Worm (Caenorhabditis elegans) whole organism, young adult: ENCODE results near the gene C18E9.8.

ENCODE experiments used
- B0261.1 ChIP-seq: sonication (generic microtip); optimal IDR thresholded peaks from 2 replicates; lab custom pipeline; 2016; ENCODE audit warnings: mild to moderate bottlenecking, missing genetic modification characterization, moderate library complexity, missing compliant biosample characterization
- B0336.3 ChIP-seq: fragments of 200-800 bp; sonication (Bioruptor generic); IDR thresholded peaks from 2 replicates; pipeline ENCODE4 v1.3.6; 2022; ENCODE audit warnings: missing genetic modification characterization, missing compliant biosample characterization
- F39B2.1 ChIP-seq: fragments of 200-800 bp; sonication (Bioruptor generic); IDR thresholded peaks from 2 replicates; pipeline ENCODE4 v1.3.6; 2022; ENCODE audit warnings: missing genetic modification reagents, missing genetic modification characterization, missing compliant biosample characterization
- K12H6.12 ChIP-seq: fragments of 200-800 bp; sonication (Bioruptor generic); optimal IDR thresholded peaks from 2 replicates; lab custom pipeline; 2018; ENCODE audit warnings: mild to moderate bottlenecking, missing genetic modification characterization, missing compliant biosample characterization
- Y53F4B.3 ChIP-seq: fragments of 200-800 bp; sonication (Bioruptor generic); IDR thresholded peaks from 2 replicates; pipeline ENCODE4 v1.3.6; 2022; ENCODE audit warnings: missing genetic modification reagents, missing genetic modification characterization, missing compliant biosample characterization
- Y95B8A.8 ChIP-seq: fragments of 200-800 bp; sonication (Bioruptor generic); IDR thresholded peaks from 2 replicates; pipeline ENCODE4 v1.3.6; 2022; ENCODE audit warnings: missing genetic modification reagents, missing genetic modification characterization, missing compliant biosample characterization
- aptf-2 ChIP-seq: fragments of 200-800 bp; sonication (Bioruptor generic); conservative IDR thresholded peaks from 2 replicates; pipeline ENCODE4 v1.3.6; 2022; ENCODE audit warnings: missing genetic modification reagents, missing genetic modification characterization, missing compliant biosample characterization
- attf-3 ChIP-seq: fragments of 200-800 bp; sonication (Bioruptor generic); conservative IDR thresholded peaks from 2 replicates; pipeline ENCODE4 v1.3.6; 2022; ENCODE audit warnings: missing genetic modification reagents, missing genetic modification characterization, missing compliant biosample characterization
- ceh-27 ChIP-seq: fragments of 200-800 bp; sonication (Bioruptor generic); optimal IDR thresholded peaks from 2 replicates; lab custom pipeline; 2018; ENCODE audit warnings: mild to moderate bottlenecking, missing genetic modification characterization, moderate library complexity, missing compliant biosample characterization
- chd-7 ChIP-seq: sonication (generic microtip); optimal IDR thresholded peaks from 2 replicates; lab custom pipeline; 2016; ENCODE audit warnings: mild to moderate bottlenecking, missing genetic modification characterization, moderate library complexity, missing compliant biosample characterization
- dox-1 ChIP-seq: fragments of 200-800 bp; sonication (Bioruptor generic); IDR thresholded peaks from 2 replicates; pipeline ENCODE4 v1.3.6; 2022; ENCODE audit warnings: missing genetic modification reagents, missing genetic modification characterization, missing compliant biosample characterization
- dpl-1 ChIP-seq: fragments of 150-350 bp; optimal IDR thresholded peaks from 2 replicates; lab custom pipeline; 2014; ENCODE audit warnings: missing biosample characterization, missing genetic modification reagents, missing genetic modification characterization
- egrh-3 ChIP-seq: fragments of 200-800 bp; sonication (Bioruptor generic); IDR thresholded peaks from 2 replicates; pipeline ENCODE4 v1.3.6; 2022; ENCODE audit warnings: missing genetic modification reagents, missing genetic modification characterization, missing compliant biosample characterization
- hmg-1.2 ChIP-seq: fragments of 200-800 bp; sonication (Bioruptor generic); IDR thresholded peaks from 2 replicates; pipeline ENCODE4 v1.3.6; 2022; ENCODE audit warnings: missing genetic modification reagents, missing genetic modification characterization, missing compliant biosample characterization
- lin-40 ChIP-seq: sonication (generic microtip); optimal IDR thresholded peaks from 2 replicates; lab custom pipeline; 2016; ENCODE audit warnings: missing genetic modification characterization, mild to moderate bottlenecking, missing compliant biosample characterization, missing genotype, missing genetic modification reagents
- madf-6 ChIP-seq: fragments of 200-800 bp; sonication (Bioruptor generic); IDR thresholded peaks from 2 replicates; pipeline ENCODE4 v1.3.6; 2022; ENCODE audit warnings: missing genetic modification reagents, missing genetic modification characterization, missing compliant biosample characterization
- mcd-1 ChIP-seq: fragments of 200-800 bp; sonication (Bioruptor generic); IDR thresholded peaks from 2 replicates; pipeline ENCODE4 v1.3.6; 2022; ENCODE audit warnings: missing genetic modification reagents, missing genetic modification characterization, missing compliant biosample characterization
- mes-4 ChIP-seq: sonication (generic microtip); optimal IDR thresholded peaks from 2 replicates; lab custom pipeline; 2016; ENCODE audit warnings: missing genotype, missing genetic modification characterization, missing compliant biosample characterization
- nhr-80 ChIP-seq: sonication (generic microtip); optimal IDR thresholded peaks from 2 replicates; lab custom pipeline; 2016; ENCODE audit warnings: missing genetic modification characterization, missing compliant biosample characterization
- pbrm-1 ChIP-seq: fragments of 200-800 bp; sonication (Bioruptor generic); IDR thresholded peaks from 2 replicates; pipeline ENCODE4 v1.3.6; 2022; ENCODE audit warnings: missing genetic modification reagents, missing genetic modification characterization, missing compliant biosample characterization
- rcor-1 ChIP-seq: fragments of 200-800 bp; sonication (Bioruptor generic); IDR thresholded peaks from 2 replicates; pipeline ENCODE4 v1.3.6; 2022; ENCODE audit warnings: missing genetic modification reagents, missing genetic modification characterization, missing compliant biosample characterization
- rpc-1 ChIP-seq, 2 experiments: fragments of 150-350 bp in 1 of 2; sonication (generic microtip) in 1 of 2; optimal IDR thresholded peaks; 2 replicates each; lab custom pipeline; 2014 to 2018; ENCODE audit warnings: missing biosample characterization in 1 of 2, missing genetic modification characterization in 1 of 2, missing genetic modification reagents in 1 of 2, missing genotype in 1 of 2
- sdz-38 ChIP-seq: sonication (generic microtip); optimal IDR thresholded peaks from 2 replicates; lab custom pipeline; 2016; ENCODE audit warnings: missing genotype, missing genetic modification characterization, missing compliant biosample characterization
- zfh-2 ChIP-seq: fragments of 200-800 bp; sonication (Bioruptor generic); conservative IDR thresholded peaks from 2 replicates; pipeline ENCODE4 v1.3.6; 2022; ENCODE audit warnings: missing genetic modification reagents, missing genetic modification characterization, missing compliant biosample characterization
- ztf-18 ChIP-seq: sonication (generic microtip); optimal IDR thresholded peaks from 2 replicates; lab custom pipeline; 2016; ENCODE audit warnings: missing genotype, mild to moderate bottlenecking, missing genetic modification characterization, missing compliant biosample characterization
- ztf-28 ChIP-seq: fragments of 200-800 bp; sonication (Bioruptor generic); IDR thresholded peaks from 2 replicates; pipeline ENCODE4 v1.3.6; 2022; ENCODE audit warnings: missing genetic modification reagents, missing genetic modification characterization, missing compliant biosample characterization
- ztf-6 ChIP-seq: fragments of 200-800 bp; sonication (Bioruptor generic); IDR thresholded peaks from 2 replicates; pipeline ENCODE4 v1.3.6; 2022; ENCODE audit warnings: missing genetic modification reagents, missing genetic modification characterization, missing compliant biosample characterization

The C18E9.8 gene

DNA sequence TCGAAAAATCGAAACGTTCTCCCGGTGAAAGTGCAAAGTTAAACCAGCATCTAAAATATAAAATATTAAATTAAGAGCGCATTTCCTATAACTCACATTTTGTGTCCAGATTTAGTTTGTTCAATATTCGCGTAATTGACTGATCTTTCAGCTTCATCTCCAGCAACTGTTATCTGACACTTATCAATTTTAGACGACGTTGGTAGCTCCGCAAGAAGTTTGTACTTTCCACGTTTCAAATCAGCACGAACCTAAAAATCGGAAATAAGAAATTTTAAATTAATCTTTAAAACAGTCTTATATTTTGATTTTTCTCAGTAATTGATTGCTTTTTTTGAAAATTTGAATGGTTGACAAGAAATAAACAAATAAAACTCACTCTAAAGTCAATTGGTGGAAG is 29.8 kb upstream of the C18E9.8 start:
- TF ChIP-seq dpl-1 (GFP tag; lab: Kevin White, UChicago): no peak
- TF ChIP-seq Y53F4B.3 (GFP tag; lab: Robert Waterston, UW): no peak
- no peak for TF ChIP-seq B0336.3 (GFP tag; lab: Robert Waterston, UW)
- TF ChIP-seq rcor-1 (GFP tag; lab: Robert Waterston, UW): no peak
- no peak for TF ChIP-seq attf-3 (GFP tag; lab: Robert Waterston, UW)

DNA sequence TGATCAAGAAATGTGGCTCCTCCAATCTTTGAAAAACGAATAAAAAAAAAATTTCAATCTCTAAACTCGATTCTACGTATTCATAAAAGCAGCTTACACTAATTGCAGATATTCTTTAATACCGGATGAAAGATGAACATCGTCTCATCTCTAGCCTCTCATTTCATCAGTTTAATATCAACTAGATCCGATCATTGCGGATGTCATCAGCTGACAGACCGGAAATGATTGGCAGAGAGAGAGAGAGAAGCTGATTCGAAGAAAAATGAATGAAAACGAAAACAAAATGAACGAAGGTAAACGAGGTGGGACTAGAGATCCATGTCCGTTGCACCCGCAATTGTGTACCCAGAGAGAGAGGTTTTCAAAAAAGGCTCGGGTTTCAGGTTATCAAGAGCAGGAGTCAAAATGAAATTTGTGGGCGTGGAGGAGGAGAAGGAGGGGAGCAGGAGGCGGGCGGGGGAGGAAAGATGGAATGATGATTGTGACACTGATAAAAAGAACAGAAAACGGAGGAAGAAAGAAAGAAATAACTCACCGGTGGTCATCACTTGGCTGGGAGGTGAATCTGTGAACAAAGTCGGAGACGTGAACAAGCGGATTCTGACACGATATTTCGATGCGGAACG is 27.1 kb upstream of the C18E9.8 start:
- TF ChIP-seq Y95B8A.8 (GFP tag; lab: Robert Waterston, UW) (no peak), dox-1 (GFP tag; lab: Robert Waterston, UW) (0 out of 2 replicates have a peak, but pooled peaks have one; percentile 9)

DNA sequence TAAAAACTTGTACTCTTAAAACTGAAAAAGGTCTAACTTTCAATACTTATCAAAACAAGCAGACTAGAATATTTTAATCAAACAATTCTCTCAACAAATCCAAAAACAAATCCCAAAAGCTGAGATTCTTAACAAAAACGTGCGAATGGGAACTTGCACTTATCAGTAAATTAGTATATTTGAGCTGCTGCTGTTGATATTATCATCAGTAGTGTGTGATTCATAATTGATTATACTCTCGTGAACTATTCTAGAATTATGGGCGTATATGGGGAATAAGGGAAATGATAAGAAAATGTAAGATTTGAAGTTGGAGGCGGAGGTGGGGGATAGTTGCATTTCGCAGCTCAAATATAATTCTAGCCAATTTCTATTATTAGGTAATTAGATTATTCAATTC is 26.3 kb upstream of the C18E9.8 start:
- TF ChIP-seq mes-4 (tag; lab: Kevin White, UChicago) (no peak), ztf-28 (GFP tag; lab: Robert Waterston, UW) (no peak), rpc-1 (optimal IDR thresholded peaks at IDR 0.05; lab: Kevin White, UChicago) (no peak), rpc-1 (tag; optimal IDR thresholded peaks at IDR 0.05; lab: Kevin White, UChicago) (no peak), ztf-18 (tag; lab: Kevin White, UChicago) (no peak), ceh-27 (GFP tag; lab: Kevin White, UChicago) (no peak), rcor-1 (GFP tag; lab: Robert Waterston, UW) (no peak), pbrm-1 (GFP tag; lab: Robert Waterston, UW) (no peak), nhr-80 (tag; lab: Kevin White, UChicago) (no peak)

DNA sequence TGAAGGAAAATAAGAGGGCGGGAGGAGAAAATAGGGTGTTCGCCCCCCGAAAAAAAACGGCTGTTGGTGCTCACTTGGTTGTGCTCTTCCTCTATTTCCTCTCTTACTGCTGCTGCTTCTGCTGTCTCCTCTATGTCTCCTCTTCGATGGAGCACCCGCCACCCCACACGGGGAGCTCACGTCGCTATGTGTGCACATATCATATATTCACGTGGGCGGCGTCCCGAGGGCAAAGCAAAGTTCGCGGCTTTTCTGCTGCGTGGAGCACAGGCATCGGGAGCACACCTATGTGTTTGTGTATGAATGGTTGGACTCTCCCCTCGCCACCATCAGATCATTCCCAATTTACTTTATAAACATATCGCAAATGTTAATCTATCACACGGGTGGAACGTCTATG is 25.5 kb upstream of the C18E9.8 start:
- TF ChIP-seq dox-1 (GFP tag; lab: Robert Waterston, UW) (peak; percentile 41; the same call in 1 of the 2 replicates), aptf-2 (GFP tag; lab: Robert Waterston, UW) (no peak; the same call in 1 of the 2 replicates), chd-7 (tag; lab: Kevin White, UChicago) (peak; percentile 36), ceh-27 (GFP tag; lab: Kevin White, UChicago) (peak; percentile 31), sdz-38 (tag; lab: Kevin White, UChicago) (no peak), lin-40 (tag; lab: Kevin White, UChicago) (no peak), egrh-3 (GFP tag; lab: Robert Waterston, UW) (peak; percentile 38; the same call in 1 of the 2 replicates), zfh-2 (GFP tag; lab: Robert Waterston, UW) (peak; percentile 93), K12H6.12 (tag; lab: Kevin White, UChicago) (peak; percentile 55), ztf-6 (GFP tag; lab: Robert Waterston, UW) (0 out of 2 replicates have a peak, but pooled peaks have one; percentile 4), B0261.1 (tag; lab: Kevin White, UChicago) (no peak), hmg-1.2 (GFP tag; lab: Robert Waterston, UW) (0 out of 2 replicates have a peak, but pooled peaks have one; percentile 19), mcd-1 (GFP tag; lab: Robert Waterston, UW) (0 out of 2 replicates have a peak, but pooled peaks have one; percentile 40), madf-6 (GFP tag; lab: Robert Waterston, UW) (no peak), F39B2.1 (GFP tag; lab: Robert Waterston, UW) (no peak)

DNA sequence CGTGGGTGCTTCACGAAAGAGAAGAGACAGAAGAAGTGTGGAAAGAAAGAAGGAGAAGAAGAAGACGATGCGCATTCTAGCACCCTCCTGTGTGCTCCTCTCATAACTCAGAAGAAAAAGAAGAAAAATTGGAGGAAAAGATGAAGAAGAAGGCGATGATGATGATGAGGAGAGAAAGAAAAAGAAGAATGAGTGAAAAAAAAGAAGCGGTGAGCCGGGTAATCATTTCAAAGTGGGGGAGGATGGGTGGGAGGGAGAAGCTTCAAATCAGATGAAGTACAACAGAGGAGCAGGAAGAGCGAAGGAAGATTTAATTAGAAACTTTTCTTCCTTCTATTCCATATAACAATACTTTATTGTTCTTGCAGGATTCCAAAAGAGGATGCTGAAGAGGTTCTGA is 22.8 kb upstream of the C18E9.8 start:
- TF ChIP-seq B0336.3 (GFP tag; lab: Robert Waterston, UW) (no peak), zfh-2 (GFP tag; lab: Robert Waterston, UW) (0 out of 2 replicates have a peak, but pooled peaks have one; percentile 22)
